Worm (Caenorhabditis elegans) whole organism, dauer: ENCODE measurements around the gene srh-100.
"Not testable (repeated sequence)": the region's sequence is repeated elsewhere in the genome, so short reads cannot be mapped to it uniquely, and the experiment has no call there.

Source experiments
- unc-62 ChIP-seq: sonication (generic microtip); optimal IDR thresholded peaks from 2 replicates; lab custom pipeline; 2017; ENCODE audit warnings: missing biosample characterization, missing genetic modification reagents, missing genetic modification characterization

The srh-100 gene

DNA sequence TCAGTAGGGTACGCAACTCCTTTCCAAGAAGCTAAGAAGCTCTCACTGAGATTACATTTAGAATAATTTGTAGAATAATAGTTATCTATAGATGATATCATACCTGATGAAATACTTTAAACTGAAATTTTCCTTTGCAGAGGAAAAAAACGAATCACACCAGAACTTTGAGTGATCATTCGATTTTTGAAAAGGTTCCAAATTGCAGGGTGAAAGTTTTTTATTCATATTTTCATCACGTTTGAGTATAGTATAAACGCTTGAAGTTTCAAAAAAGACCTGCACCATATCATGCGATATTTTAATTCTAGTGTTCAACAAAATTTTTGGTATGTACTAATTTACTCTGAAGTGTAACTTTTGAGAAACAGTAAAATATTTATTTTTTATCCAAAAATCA, at the start of gene srh-100:
TSS of gene srh-100 (minus strand) at position 101 of the 400 bp plus-strand sequence.
- TF ChIP-seq unc-62 (GFP tag; lab: Kevin White, UChicago): no peak

DNA sequence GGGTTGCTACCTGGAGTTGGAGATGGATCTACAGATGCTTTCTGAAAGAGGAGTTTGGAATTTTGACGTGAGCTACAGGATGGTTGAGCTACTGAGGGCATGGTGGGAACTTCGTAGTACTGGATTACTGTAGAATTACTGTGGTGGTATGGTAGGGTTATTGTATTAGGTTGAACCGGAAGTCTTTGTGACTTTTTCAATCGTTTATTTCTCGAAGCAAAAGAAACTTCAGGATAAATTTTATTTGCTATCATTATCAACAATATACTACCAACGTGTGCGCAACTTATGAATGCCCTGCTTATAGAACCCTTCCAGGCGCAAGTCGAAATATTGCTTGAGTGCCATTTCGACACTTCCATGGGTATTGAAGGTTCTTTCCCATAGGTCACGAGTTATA, 47.1 kb upstream of the srh-100 start, which contains the start of gene T24E12.6:
TSS of gene T24E12.6 (minus strand) at position 101 of the 400 bp plus-strand sequence.
- TF ChIP-seq unc-62 (GFP tag; lab: Kevin White, UChicago): not testable (repeated sequence)

DNA sequence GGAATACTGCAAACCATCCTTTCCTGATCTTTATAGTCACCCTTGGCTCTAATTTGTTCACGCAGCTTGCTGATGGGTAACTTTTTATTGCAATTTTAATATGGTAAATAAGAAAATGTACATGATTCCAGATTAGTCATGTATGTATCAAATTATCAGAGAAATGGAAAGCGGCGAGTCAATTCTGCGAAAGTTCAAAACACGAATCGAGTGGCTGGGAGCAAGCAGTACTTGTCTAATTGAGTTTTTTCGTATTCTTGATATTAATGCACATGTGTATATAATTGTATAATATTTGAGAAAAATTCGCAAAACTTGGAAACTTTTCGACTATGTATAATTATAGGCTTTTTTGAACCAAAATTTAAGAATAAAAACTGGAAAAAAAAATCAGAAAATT, 44.5 kb upstream of the srh-100 start, which contains the start of gene T24E12.12:
TSS of gene T24E12.12 (plus strand) at position 281 of the 400 bp plus-strand sequence.
- TF ChIP-seq unc-62 (GFP tag; lab: Kevin White, UChicago): no peak

DNA sequence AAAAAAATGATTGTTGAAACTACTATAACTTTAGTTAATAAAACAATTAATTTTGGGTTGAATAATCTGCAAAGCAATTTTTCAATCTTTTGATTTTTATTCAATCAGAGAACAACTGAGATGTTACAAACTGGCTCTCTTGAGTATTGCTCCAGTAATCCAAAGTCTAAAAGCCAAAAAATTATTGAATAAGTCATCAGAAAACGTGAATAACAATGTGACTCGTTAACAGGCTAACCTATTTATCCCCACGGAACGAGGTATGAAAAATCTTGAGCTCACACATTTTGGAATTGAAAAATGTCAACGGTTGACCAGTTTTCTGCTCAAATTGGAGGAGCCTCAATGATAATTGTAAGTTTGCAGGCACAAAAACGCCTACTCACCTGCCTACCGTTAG, 43.0 kb upstream of the srh-100 start, which contains the start of gene srx-111:
TSS of gene srx-111 (plus strand) at position 301 of the 400 bp plus-strand sequence.
- TF ChIP-seq unc-62 (GFP tag; lab: Kevin White, UChicago): no peak

DNA sequence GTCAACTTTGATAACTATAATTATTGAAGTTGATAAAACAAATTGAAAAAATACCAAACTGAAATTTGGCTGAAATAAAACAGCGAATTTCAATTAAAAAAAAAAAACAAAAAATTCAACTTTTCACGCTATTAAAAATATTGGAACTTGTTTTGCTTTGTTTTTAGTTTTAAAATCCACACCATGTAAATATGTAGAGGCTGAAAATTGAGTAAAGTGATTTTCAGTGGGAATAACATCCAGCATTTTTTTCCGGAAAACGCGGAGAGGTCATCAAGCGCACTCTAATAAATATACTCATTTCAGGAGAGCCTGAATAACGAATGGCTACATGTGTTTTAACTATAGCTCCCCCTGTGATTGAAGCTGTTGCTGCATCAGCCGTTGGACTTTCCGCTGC, 39.1 kb upstream of the srh-100 start, which contains the start of gene rcd-1:
TSS of gene rcd-1 (plus strand) at position 301 of the 400 bp plus-strand sequence.
- no peak for TF ChIP-seq unc-62 (GFP tag; lab: Kevin White, UChicago)

DNA sequence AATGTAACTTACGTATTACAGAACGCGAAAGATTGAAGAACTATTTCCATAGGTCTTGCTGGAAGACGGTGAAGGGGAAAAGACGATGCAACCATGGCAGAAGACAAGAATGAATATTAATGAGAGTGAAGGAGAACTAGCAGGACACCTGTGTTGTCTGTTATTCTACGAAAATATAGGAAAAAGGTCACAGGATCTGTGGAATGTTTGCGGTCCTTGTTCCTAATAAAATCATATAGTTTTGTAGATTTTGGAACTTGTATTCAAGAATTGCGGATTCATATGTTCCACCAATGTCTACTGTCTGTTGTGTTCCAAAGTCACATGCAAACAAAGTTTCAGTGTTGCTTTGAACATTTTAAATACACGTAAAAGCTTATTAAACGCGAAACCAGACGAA, 37.7 kb upstream of the srh-100 start, which contains the start of gene sdz-11:
TSS of gene sdz-11 (minus strand) at position 101 of the 400 bp plus-strand sequence.
- TF ChIP-seq unc-62 (GFP tag; lab: Kevin White, UChicago): no peak

DNA sequence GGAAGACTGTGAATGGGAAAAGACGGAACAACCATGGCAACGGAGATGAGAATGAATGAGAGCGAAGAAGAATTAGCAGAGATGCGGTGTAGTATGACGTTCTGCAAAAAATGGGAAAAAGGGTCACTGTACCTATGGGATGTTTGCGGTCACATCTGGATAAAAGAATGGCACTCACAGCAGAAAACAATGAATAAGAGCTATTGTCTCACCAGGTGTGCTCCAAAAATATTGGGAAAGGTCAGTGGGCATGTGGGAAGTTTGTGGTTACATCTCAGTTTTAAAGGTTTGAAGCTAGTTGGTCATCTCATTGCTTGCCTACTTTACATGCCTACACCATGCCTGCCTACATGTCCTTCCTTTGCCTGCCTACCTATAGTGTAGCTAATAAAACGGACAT, 36.2 kb upstream of the srh-100 start, which contains the start of gene fbxb-91:
TSS of gene fbxb-91 (minus strand) at position 101 of the 400 bp plus-strand sequence.
- TF ChIP-seq unc-62 (GFP tag; lab: Kevin White, UChicago): no peak

DNA sequence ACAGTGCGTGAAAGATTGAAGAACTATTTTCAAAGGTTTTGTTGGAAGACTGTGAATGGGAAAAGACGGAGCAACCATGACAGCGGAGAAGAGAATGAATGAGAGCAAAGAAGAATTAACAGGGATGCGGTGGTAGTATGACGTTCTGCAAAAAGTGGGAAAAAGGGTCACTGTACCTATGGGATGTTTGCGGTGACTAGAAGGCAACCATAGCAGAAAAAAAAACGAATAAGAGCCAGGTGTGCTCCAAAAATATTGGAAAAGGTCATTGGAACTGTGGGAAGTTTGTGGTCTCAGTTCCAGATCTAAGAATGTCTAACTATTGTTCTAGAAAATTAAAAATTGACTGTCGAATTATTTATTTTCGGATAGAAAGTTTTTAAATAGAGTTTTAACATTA, 34.2 kb upstream of the srh-100 start, which contains the start of gene fbxb-90:
TSS of gene fbxb-90 (minus strand) at position 101 of the 400 bp plus-strand sequence.
- TF ChIP-seq unc-62 (GFP tag; lab: Kevin White, UChicago): no peak

DNA sequence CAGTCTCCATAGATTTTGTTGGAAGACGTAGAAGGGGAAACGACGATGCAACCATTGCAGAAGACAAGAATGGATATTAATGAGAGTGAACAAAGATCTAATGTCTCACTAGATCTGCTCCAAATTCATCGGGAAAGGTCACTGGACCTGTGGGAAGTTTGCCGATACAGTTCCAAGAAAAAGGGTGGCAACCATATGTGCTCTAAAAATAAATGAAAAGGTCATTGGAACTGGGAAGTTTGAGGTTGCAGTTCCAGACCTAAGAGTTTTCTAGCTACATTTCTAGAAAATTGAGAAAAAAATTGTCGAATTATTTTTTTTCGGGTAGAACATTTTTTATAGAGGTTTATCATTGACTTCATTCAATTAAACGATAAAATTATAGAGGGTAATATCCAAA, 32.9 kb upstream of the srh-100 start, which contains the start of gene fbxb-92:
TSS of gene fbxb-92 (minus strand) at position 101 of the 400 bp plus-strand sequence.
- TF ChIP-seq unc-62 (GFP tag; lab: Kevin White, UChicago): no peak

DNA sequence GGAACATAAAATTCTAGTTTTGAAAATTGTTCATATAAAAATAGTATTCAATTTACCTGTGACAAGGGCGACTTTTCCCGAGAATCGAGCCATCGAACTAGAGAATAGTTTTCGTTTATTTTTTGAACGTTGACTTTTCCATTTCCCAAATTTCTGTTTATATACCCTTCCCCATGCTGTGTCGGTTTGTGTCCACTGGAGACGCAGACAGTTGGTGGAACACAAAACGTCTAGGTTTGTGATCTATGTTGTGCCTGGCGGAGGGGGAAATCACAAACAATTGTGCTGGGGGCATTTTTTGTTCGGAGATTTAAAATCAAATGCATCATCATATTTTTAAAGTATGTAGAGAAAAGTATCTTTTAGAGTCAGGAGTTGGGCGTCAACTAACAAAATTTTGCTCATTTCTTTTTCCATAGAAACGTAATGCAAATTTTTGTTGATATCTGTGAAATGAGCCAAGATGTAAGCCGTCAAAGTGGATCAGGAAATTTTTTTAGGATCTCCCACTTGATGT, 29.2 kb upstream of the srh-100 start, which contains the start of gene nta-1:
TSS of gene nta-1 (minus strand) at position 131 of the 517 bp plus-strand sequence.
- no peak for TF ChIP-seq unc-62 (GFP tag; lab: Kevin White, UChicago)

DNA sequence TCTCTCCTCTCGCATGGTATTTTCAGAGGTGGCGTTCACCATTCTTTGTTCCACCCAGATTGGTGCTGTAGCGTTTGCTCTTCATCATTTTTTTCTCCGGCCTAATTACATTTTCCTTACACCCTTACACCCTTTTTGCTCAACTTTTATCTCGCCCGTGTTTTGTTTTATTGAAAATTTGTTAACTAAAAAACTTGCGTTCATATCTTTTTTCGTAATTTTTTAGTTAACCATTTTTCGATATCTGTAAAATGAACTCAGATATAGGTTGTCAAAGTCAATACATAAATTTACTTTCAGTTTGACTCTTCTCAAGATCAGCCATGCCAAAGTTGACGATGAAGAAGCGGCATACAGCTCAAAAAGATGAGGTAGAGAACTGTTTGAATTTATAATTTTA, 27.1 kb upstream of the srh-100 start, which contains the start of gene F12E12.1:
TSS of gene F12E12.1 (plus strand) at position 301 of the 400 bp plus-strand sequence.
- TF ChIP-seq unc-62 (GFP tag; lab: Kevin White, UChicago): no peak

DNA sequence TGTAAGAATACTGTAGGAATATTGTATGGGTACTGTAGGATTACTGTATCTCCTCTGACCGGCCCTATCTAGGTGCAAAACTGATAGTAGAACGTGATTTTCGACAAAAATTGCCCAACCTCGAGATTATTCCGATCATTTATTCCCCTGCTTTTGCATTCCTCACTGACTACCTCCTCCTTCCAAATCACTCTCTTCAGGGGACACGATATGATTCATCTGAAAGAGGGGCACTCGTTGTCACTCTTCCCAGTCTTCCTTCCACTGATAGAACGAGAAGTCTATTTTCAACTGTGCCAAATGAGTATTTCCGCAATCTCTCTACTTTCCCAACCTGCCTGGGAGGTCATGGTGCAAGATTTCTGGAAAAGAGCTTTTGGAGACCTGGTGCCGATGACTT, 25.2 kb upstream of the srh-100 start, which contains the start of gene F12E12.2:
TSS of gene F12E12.2 (plus strand) at position 301 of the 400 bp plus-strand sequence.
- no peak for TF ChIP-seq unc-62 (GFP tag; lab: Kevin White, UChicago)

DNA sequence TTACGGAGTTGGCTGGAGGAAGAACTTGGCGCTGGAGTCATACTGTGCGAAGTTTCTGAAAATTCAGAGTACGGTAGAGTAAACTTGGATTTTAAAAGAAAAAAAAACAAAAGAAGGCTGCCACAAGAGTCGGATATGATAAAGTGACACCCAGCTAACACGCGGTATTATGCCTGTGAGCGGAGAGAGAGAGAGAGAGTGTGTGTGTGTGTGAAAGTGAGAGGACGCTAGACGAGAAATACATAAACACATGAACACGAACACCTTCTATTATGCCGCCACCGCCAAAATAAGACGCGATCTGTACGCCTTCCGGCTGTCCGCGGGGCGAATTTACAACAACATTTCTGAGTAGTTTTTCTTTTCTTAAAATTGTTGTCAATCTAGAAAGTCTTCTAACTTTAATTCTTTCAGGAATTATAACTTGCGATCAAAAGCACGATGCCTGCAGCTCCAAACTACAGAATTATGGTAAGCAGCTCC, 22.4 kb upstream of the srh-100 start, which contains the start of gene F12E12.6:
TSS of gene F12E12.6 (minus strand) at position 51 of the 483 bp plus-strand sequence.
- no peak for TF ChIP-seq unc-62 (GFP tag; lab: Kevin White, UChicago)

DNA sequence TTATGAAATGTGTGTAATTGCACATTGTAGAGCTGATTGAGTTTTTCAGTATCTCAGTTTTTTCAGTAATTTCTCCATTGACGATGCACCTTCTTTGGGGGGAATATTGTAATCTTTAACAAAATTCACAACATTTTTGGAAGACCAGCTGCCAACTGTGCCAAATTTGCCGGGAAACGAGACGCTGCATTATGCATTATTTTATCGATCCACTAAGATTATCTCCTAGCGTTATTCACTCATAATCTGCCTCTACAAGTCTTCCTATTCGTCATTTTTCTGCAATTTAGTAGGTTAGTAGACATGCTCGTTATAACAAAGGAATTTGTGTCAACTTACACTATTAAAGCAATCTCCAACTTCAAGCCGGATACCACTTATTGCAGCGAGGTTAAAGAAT, 17.2 kb upstream of the srh-100 start, which contains the start of the genes sdz-12 and bath-31:
TSS of gene sdz-12 (minus strand) at position 101 of the 400 bp plus-strand sequence.
TSS of gene bath-31 (plus strand) at position 251 of the 400 bp plus-strand sequence.
- TF ChIP-seq unc-62 (GFP tag; lab: Kevin White, UChicago): no peak

DNA sequence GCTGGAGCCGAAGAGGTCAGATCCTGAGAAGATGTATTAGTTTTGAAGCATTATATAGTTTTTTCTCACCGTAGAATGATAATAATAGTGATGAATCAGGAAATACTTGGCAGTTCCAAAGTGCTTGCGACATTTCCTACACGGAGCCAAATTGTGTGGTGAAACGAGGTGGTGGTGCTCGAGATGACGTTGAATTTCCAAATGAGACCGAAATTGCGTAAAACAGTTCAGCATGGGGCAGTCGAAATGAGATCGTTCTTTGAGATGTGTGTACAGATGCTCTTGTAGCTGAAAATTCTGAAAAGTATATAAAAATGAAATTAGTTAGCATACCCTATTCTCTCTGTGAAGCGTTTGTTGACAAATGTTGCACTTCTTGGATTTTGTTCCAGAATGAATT, 13.5 kb upstream of the srh-100 start, which contains the start of gene C46E10.8:
TSS of gene C46E10.8 (minus strand) at position 101 of the 400 bp plus-strand sequence.
- TF ChIP-seq unc-62 (GFP tag; lab: Kevin White, UChicago): no peak

DNA sequence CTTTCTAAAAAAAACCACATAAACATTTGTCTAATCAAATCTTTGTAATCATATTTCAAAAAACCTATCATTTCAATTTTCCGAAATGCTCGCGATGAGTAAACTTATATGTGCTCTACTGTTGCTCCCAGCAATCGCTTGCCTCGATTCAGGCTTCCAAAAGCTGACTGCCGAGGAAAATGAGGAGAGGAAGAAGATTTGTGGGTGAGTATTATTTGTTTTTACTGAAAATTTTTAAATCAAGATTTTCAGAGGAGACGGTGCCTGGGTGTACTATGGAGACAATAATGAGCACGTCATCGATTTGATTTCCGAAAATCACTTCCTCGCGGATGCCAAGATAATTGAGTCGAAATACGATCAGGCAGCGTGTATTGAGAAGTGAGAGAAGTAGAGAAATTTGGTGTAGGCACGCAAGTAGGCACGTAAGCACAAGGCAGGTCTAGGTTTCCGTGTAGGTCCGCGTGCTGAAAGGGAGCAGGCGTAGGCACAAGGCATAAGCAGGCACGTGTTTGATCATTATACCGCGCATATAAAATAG, 9.8 kb upstream of the srh-100 start, which contains the start of gene C46E10.1:
TSS of gene C46E10.1 (plus strand) at position 51 of the 541 bp plus-strand sequence.
- no peak for TF ChIP-seq unc-62 (GFP tag; lab: Kevin White, UChicago)
